Fruit fly (Drosophila melanogaster) whole organism, embryonic: Measurements from ENCODE around the gene Sld5.

ENCODE experiments used
- Antp ChIP-seq: fragments of 200-800 bp; sonication (Bioruptor generic); optimal IDR thresholded peaks from 3 replicates; lab custom pipeline; 2016; ENCODE audit warnings: missing biosample characterization, missing genetic modification characterization
- CG10209 ChIP-seq: fragments of 200-800 bp; sonication (Bioruptor generic); optimal IDR thresholded peaks from 3 replicates; lab custom pipeline; 2017; ENCODE audit warnings: missing biosample characterization, mild to moderate bottlenecking, missing genetic modification characterization, missing genetic modification reagents
- CG10321 ChIP-seq: fragments of 200-800 bp; sonication (Bioruptor generic); IDR thresholded peaks from 2 replicates; pipeline ENCODE4 v1.3.6; 2022; ENCODE audit warnings: missing biosample characterization, missing genetic modification characterization
- CG10366 ChIP-seq: fragments of 200-800 bp; sonication (Bioruptor generic); IDR thresholded peaks from 2 replicates; pipeline ENCODE4 v1.3.6; 2022; ENCODE audit warnings: missing biosample characterization, missing genetic modification characterization
- CG10431 ChIP-seq: fragments of 200-800 bp; sonication (Bioruptor generic); optimal IDR thresholded peaks from 3 replicates; lab custom pipeline; 2018; ENCODE audit warnings: missing biosample characterization, mild to moderate bottlenecking, missing genetic modification characterization
- CG11560 ChIP-seq: fragments of 200-800 bp; sonication (Bioruptor generic); IDR thresholded peaks from 3 replicates; pipeline ENCODE4 v1.3.6; 2022; ENCODE audit warnings: missing biosample characterization, missing genetic modification characterization
- CG12299 ChIP-seq: fragments of 200-800 bp; sonication (Bioruptor generic); optimal IDR thresholded peaks from 2 replicates; lab custom pipeline; 2018; ENCODE audit warnings: missing biosample characterization, mild to moderate bottlenecking, missing genetic modification characterization
- CG12942 ChIP-seq: fragments of 200-800 bp; sonication (Bioruptor generic); optimal IDR thresholded peaks from 3 replicates; lab custom pipeline; 2016; ENCODE audit warnings: missing biosample characterization, missing genetic modification characterization
- CG13424 ChIP-seq: fragments of 200-800 bp; sonication (Bioruptor generic); optimal IDR thresholded peaks from 2 replicates; lab custom pipeline; 2019; ENCODE audit warnings: missing biosample characterization, mild to moderate bottlenecking, missing genetic modification characterization, moderate library complexity
- CG13624 ChIP-seq: fragments of 200-800 bp; sonication (Bioruptor generic); optimal IDR thresholded peaks from 2 replicates; lab custom pipeline; 2016; ENCODE audit warnings: missing biosample characterization, missing genetic modification characterization
- CG17802 ChIP-seq: fragments of 200-800 bp; sonication (Bioruptor generic); optimal IDR thresholded peaks from 2 replicates; lab custom pipeline; 2018; ENCODE audit warnings: missing biosample characterization, mild to moderate bottlenecking, missing genetic modification characterization, moderate library complexity
- CG31224 ChIP-seq: fragments of 200-800 bp; sonication (Bioruptor generic); IDR thresholded peaks from 2 replicates; pipeline ENCODE4 v1.3.6; 2022; ENCODE audit warnings: missing biosample characterization, missing genetic modification characterization
- CG31441 ChIP-seq: fragments of 200-800 bp; sonication (Bioruptor generic); IDR thresholded peaks from 2 replicates; pipeline ENCODE4 v1.3.6; 2022; ENCODE audit warnings: missing biosample characterization, missing genetic modification characterization
- CG34422 ChIP-seq: fragments of 200-800 bp; sonication (Bioruptor generic); IDR thresholded peaks from 3 replicates; pipeline ENCODE4 v1.3.6; 2022; ENCODE audit warnings: missing biosample characterization, missing genetic modification characterization
- CG3726 ChIP-seq: fragments of 200-800 bp; sonication (Bioruptor generic); IDR thresholded peaks from 3 replicates; pipeline ENCODE4, ENCODE4 v1.3.6; 2022; ENCODE audit warnings: missing biosample characterization, missing genetic modification characterization
- CG4707 ChIP-seq: fragments of 200-800 bp; sonication (Bioruptor generic); optimal IDR thresholded peaks from 2 replicates; lab custom pipeline; 2018; ENCODE audit warnings: missing biosample characterization, mild to moderate bottlenecking, missing genetic modification characterization, moderate library complexity
- CG8924 ChIP-seq: fragments of 200-800 bp; optimal IDR thresholded peaks from 3 replicates; lab custom pipeline; 2019; ENCODE audit warnings: missing biosample characterization, mild to moderate bottlenecking, missing genetic modification characterization, moderate library complexity
- CTCF ChIP-seq: fragments of 200-800 bp; sonication (Bioruptor generic); optimal IDR thresholded peaks from 2 replicates; lab custom pipeline; 2017; ENCODE audit warnings: missing biosample characterization, mild to moderate bottlenecking, missing genetic modification characterization, moderate library complexity
- HLH4C ChIP-seq: fragments of 200-800 bp; sonication (Bioruptor generic); IDR thresholded peaks from 3 replicates; pipeline ENCODE4 v1.3.6; 2022; ENCODE audit warnings: missing biosample characterization, missing genetic modification characterization; ENCODE audit not compliant: partially characterized antibody
- HmgZ ChIP-seq: fragments of 200-800 bp; sonication (Bioruptor generic); optimal IDR thresholded peaks from 2 replicates; lab custom pipeline; 2018; ENCODE audit warnings: missing biosample characterization, mild to moderate bottlenecking, missing genetic modification characterization
- Hr78 ChIP-seq, 2 experiments: fragments of 200-800 bp in 1 of 2; fragments of >200 bp in 1 of 2; sonication (Bioruptor generic) in 1 of 2; optimal IDR thresholded peaks; 2 replicates each; lab custom pipeline; 2017 to 2019; ENCODE audit warnings: missing biosample characterization in 2 of 2, missing genetic modification characterization in 2 of 2, mild to moderate bottlenecking in 1 of 2, moderate library complexity in 1 of 2
- Jarid2 ChIP-seq: fragments of 200-800 bp; sonication (Bioruptor generic); optimal IDR thresholded peaks from 3 replicates; lab custom pipeline; 2017; ENCODE audit warnings: mild to moderate bottlenecking, missing biosample characterization, missing genetic modification reagents, missing genetic modification characterization
- Lpt ChIP-seq: fragments of >200 bp; optimal IDR thresholded peaks from 2 replicates; lab custom pipeline; 2018; ENCODE audit warnings: missing biosample characterization, missing genetic modification characterization
- Med ChIP-seq: fragments of 200-800 bp; sonication (Bioruptor generic); peaks from one replicate; lab custom pipeline; 2016; ENCODE audit warnings: missing biosample characterization, missing genetic modification characterization, mild to moderate bottlenecking, inconsistent platforms, moderate library complexity
- Oaz ChIP-seq: fragments of 200-800 bp; sonication (Bioruptor generic); IDR thresholded peaks from 2 replicates; pipeline ENCODE4 v1.3.6; 2022; ENCODE audit warnings: missing biosample characterization, missing genetic modification characterization
- Xbp1 ChIP-seq: fragments of 200-800 bp; sonication (Bioruptor generic); optimal IDR thresholded peaks from 3 replicates; lab custom pipeline; 2016; ENCODE audit warnings: missing biosample characterization, mild to moderate bottlenecking, missing genetic modification characterization
- dimm ChIP-seq: fragments of 200-800 bp; sonication (Bioruptor generic); IDR thresholded peaks from 2 replicates; pipeline ENCODE4 v1.3.6; 2022; ENCODE audit warnings: missing biosample characterization, missing genetic modification characterization
- disco-r ChIP-seq: fragments of 200-800 bp; sonication (Bioruptor generic); optimal IDR thresholded peaks from 2 replicates; lab custom pipeline; 2016; ENCODE audit warnings: missing biosample characterization, missing genetic modification characterization
- dmrt99B ChIP-seq: fragments of 200-800 bp; sonication (Bioruptor generic); optimal IDR thresholded peaks from 2 replicates; lab custom pipeline; 2018; ENCODE audit warnings: missing biosample characterization, mild to moderate bottlenecking, missing genetic modification characterization, moderate library complexity
- gcm ChIP-seq: fragments of 200-800 bp; sonication (Bioruptor generic); optimal IDR thresholded peaks from 2 replicates; lab custom pipeline; 2019; ENCODE audit warnings: missing biosample characterization, mild to moderate bottlenecking, missing genetic modification characterization, moderate library complexity
- gem ChIP-seq: fragments of 200-800 bp; sonication (Bioruptor generic); optimal IDR thresholded peaks from 2 replicates; lab custom pipeline; 2019; ENCODE audit warnings: missing biosample characterization, mild to moderate bottlenecking, missing genetic modification characterization, moderate library complexity
- gfzf ChIP-seq: fragments of 200-800 bp; sonication (Bioruptor generic); optimal IDR thresholded peaks from 2 replicates; lab custom pipeline; 2016; ENCODE audit warnings: missing biosample characterization, mild to moderate bottlenecking, missing genetic modification characterization, moderate library complexity
- insv ChIP-seq, 2 experiments: fragments of 200-800 bp; sonication (Bioruptor generic); optimal IDR thresholded peaks; 3 replicates each; lab custom pipeline; 2016 to 2018; ENCODE audit warnings: missing biosample characterization in 2 of 2, missing genetic modification characterization in 2 of 2
- lab ChIP-seq: fragments of 200-800 bp; sonication (Bioruptor generic); optimal IDR thresholded peaks from 3 replicates; lab custom pipeline; 2017; ENCODE audit warnings: missing biosample characterization, missing genetic modification characterization, mild to moderate bottlenecking, moderate library complexity, missing genetic modification reagents
- lmd ChIP-seq: fragments of 200-800 bp; sonication (Bioruptor generic); IDR thresholded peaks from 2 replicates; pipeline ENCODE4 v1.3.6; 2022; ENCODE audit warnings: missing biosample characterization, missing genetic modification characterization
- lola ChIP-seq, 3 experiments: fragments of >200 bp in 2 of 3; fragments of 200-800 bp in 1 of 3; sonication (Bioruptor generic) in 1 of 3; optimal IDR thresholded peaks; 2 replicates each; lab custom pipeline; 2017 to 2019; ENCODE audit warnings: missing biosample characterization in 3 of 3, missing genetic modification characterization in 3 of 3, mild to moderate bottlenecking in 1 of 3, moderate library complexity in 1 of 3
- nerfin-2 ChIP-seq: fragments of 200-800 bp; sonication (Bioruptor generic); IDR thresholded peaks from 2 replicates; pipeline ENCODE4 v1.3.6; 2022; ENCODE audit warnings: missing biosample characterization, missing genetic modification characterization; ENCODE audit not compliant: partially characterized antibody
- nmo ChIP-seq: fragments of 200-800 bp; sonication (Bioruptor generic); optimal IDR thresholded peaks from 2 replicates; lab custom pipeline; 2018; ENCODE audit warnings: missing biosample characterization, mild to moderate bottlenecking, missing genetic modification characterization, moderate library complexity
- pan ChIP-seq, 4 experiments: fragments of >200 bp in 3 of 4; fragments of 200-800 bp in 1 of 4; sonication (Bioruptor generic) in 1 of 4; optimal IDR thresholded peaks in 3 of 4; IDR thresholded peaks in 1 of 4; 2 replicates each; pipeline versions ENCODE4 v1.3.6 to Lab custom; 2017 to 2022; ENCODE audit warnings: missing biosample characterization in 2 of 4, missing genetic modification characterization in 2 of 4, mixed read lengths in 1 of 4
- prd ChIP-seq, 3 experiments: fragments of >200 bp in 2 of 3; fragments of 200-800 bp in 1 of 3; sonication (Bioruptor generic) in 1 of 3; optimal IDR thresholded peaks in 2 of 3; IDR thresholded peaks in 1 of 3; 2 replicates in 2 of 3; 3 replicates in 1 of 3; pipeline versions ENCODE4 v1.3.6 to Lab custom; 2017 to 2022; ENCODE audit warnings: missing biosample characterization in 1 of 3, missing genetic modification characterization in 1 of 3
- pros ChIP-seq: fragments of 200-800 bp; sonication (Bioruptor generic); optimal IDR thresholded peaks from 3 replicates; lab custom pipeline; 2019; ENCODE audit warnings: missing biosample characterization, mild to moderate bottlenecking, missing genetic modification characterization, moderate library complexity
- pum ChIP-seq: fragments of 200-800 bp; sonication (Bioruptor generic); optimal IDR thresholded peaks from 2 replicates; lab custom pipeline; 2016; ENCODE audit warnings: missing biosample characterization, missing genetic modification characterization
- pzg ChIP-seq: fragments of 200-800 bp; sonication (Bioruptor generic); optimal IDR thresholded peaks from 3 replicates; lab custom pipeline; 2018; ENCODE audit warnings: missing biosample characterization, mild to moderate bottlenecking, missing genetic modification characterization, moderate library complexity
- sens-2 ChIP-seq: fragments of 200-800 bp; sonication (Bioruptor generic); IDR thresholded peaks from 2 replicates; pipeline ENCODE4 v1.3.6; 2022; ENCODE audit warnings: missing biosample characterization, missing genetic modification characterization
- slbo ChIP-seq: fragments of 200-800 bp; sonication (Bioruptor generic); IDR thresholded peaks from 2 replicates; pipeline ENCODE4 v1.3.6; 2022; ENCODE audit warnings: missing biosample characterization, missing genetic modification characterization
- sr ChIP-seq: fragments of 200-800 bp; sonication (Bioruptor generic); IDR thresholded peaks from 3 replicates; pipeline ENCODE4 v1.3.6; 2022; ENCODE audit warnings: missing biosample characterization, missing genetic modification characterization
- tx ChIP-seq: fragments of 200-800 bp; sonication (Bioruptor generic); optimal IDR thresholded peaks from 2 replicates; lab custom pipeline; 2016; ENCODE audit warnings: missing biosample characterization, missing genetic modification characterization

The Sld5 gene

dm6 chr3R:26041417-26042101 is 14.8 kb downstream of the Sld5 start, which contains the start of gene gro (continued):
- TF ChIP-seq nmo: peak; percentile 74
- TF ChIP-seq Jarid2: peak; percentile 35
- no peak for TF ChIP-seq CG3726 (GFP tag; lab: Robert Waterston, UW)
- peak; percentile 97 for TF ChIP-seq pzg (GFP tag; lab: Kevin White, UChicago)
- 0 out of 3 replicates have a peak, but pooled peaks have one; percentile 14 for TF ChIP-seq sr (GFP tag; lab: Robert Waterston, UW)
- TF ChIP-seq CG13624 (GFP tag; lab: Kevin White, UChicago): peak; percentile 87
- peak in 1 of 2 experiments; percentile 72 for TF ChIP-seq insv (GFP tag; optimal IDR thresholded peaks at IDR 0.05; lab: Kevin White, UChicago)
- TF ChIP-seq pan (optimal IDR thresholded peaks at IDR 0.05; lab: Kevin White, UChicago): no peak
- peak in 1 of 2 experiments; percentile 64 for TF ChIP-seq pan (GFP tag; optimal IDR thresholded peaks at IDR 0.05 in 1 of 2, IDR thresholded peaks at IDR 0.05 in 1 of 2)
- TF ChIP-seq CG8924 (tag; lab: Kevin White, UChicago): peak; percentile 67
- peak; percentile 83 for TF ChIP-seq CG34422
- peak; percentile 46 for TF ChIP-seq tx (GFP tag; lab: Kevin White, UChicago)
- TF ChIP-seq dimm (GFP tag; lab: Robert Waterston, UW): 0 out of 2 replicates have a peak, but pooled peaks have one; percentile 25
- TF ChIP-seq disco-r: peak; percentile 68
- TF ChIP-seq dmrt99B (tag; lab: Kevin White, UChicago): peak; percentile 49
- peak; percentile 81 for TF ChIP-seq Xbp1 (GFP tag; lab: Kevin White, UChicago)
- TF ChIP-seq Antp (GFP tag; lab: Kevin White, UChicago): peak; percentile 75
- TF ChIP-seq lab (GFP tag; lab: Kevin White, UChicago): peak; percentile 82
- TF ChIP-seq CG12942: peak; percentile 65
- peak; percentile 86 for TF ChIP-seq slbo (GFP tag; lab: Robert Waterston, UW)
- peak; percentile 15 for TF ChIP-seq CG12299 (tag; lab: Kevin White, UChicago)
- peak; percentile 78 for TF ChIP-seq nerfin-2 (GFP tag; lab: Robert Waterston, UW)
- TF ChIP-seq CG31441 (GFP tag; lab: Robert Waterston, UW): no peak
- TF ChIP-seq sens-2: 0 out of 2 replicates have a peak, but pooled peaks have one; percentile 6
- TF ChIP-seq HLH4C (GFP tag; lab: Robert Waterston, UW): peak; percentile 85
- TF ChIP-seq gem (tag; lab: Kevin White, UChicago): peak; percentile 78
- no peak for TF ChIP-seq Hr78 (GFP tag; optimal IDR thresholded peaks at IDR 0.05; lab: Kevin White, UChicago)
- TF ChIP-seq CG10431 (GFP tag; lab: Kevin White, UChicago): no peak
- peak; percentile 83 for TF ChIP-seq HmgZ (tag; lab: Kevin White, UChicago)
- TF ChIP-seq Med (GFP tag; lab: Kevin White, UChicago): peak; percentile 98
- TF ChIP-seq Oaz (GFP tag; lab: Robert Waterston, UW): peak; percentile 53
- no peak for TF ChIP-seq gcm (GFP tag; lab: Kevin White, UChicago)
- no peak for TF ChIP-seq Lpt (GFP tag; lab: Kevin White, UChicago)
- peak; percentile 21 for TF ChIP-seq CTCF (GFP tag; lab: Kevin White, UChicago)
- no peak for TF ChIP-seq CG4707 (GFP tag; lab: Kevin White, UChicago)
- TF ChIP-seq lola (GFP tag; optimal IDR thresholded peaks at IDR 0.05; lab: Kevin White, UChicago): peak in 1 of 3 experiments; percentile 15
- TF ChIP-seq pros: no peak
- TF ChIP-seq CG13424 (tag; lab: Kevin White, UChicago): peak; percentile 65
- peak; percentile 53 for TF ChIP-seq CG17802 (tag; lab: Kevin White, UChicago)
- TF ChIP-seq prd (optimal IDR thresholded peaks at IDR 0.05; lab: Kevin White, UChicago): no peak
- peak; percentile 66; the same call in 2 of the 3 replicates for TF ChIP-seq prd (GFP tag; IDR thresholded peaks at IDR 0.05; lab: Robert Waterston, UW)
- peak; percentile 61 for TF ChIP-seq pum (GFP tag; lab: Kevin White, UChicago)
- TF ChIP-seq CG11560 (tag; lab: Robert Waterston, UW): peak; percentile 65; the same call in 2 of the 3 replicates
- TF ChIP-seq gfzf (GFP tag; lab: Kevin White, UChicago): peak; percentile 40
- peak; percentile 62 for TF ChIP-seq CG10366 (GFP tag; lab: Robert Waterston, UW)
- TF ChIP-seq CG31224 (GFP tag; lab: Robert Waterston, UW): no peak
- no peak for TF ChIP-seq CG10321 (GFP tag; lab: Robert Waterston, UW)
- TF ChIP-seq lmd (GFP tag; lab: Robert Waterston, UW): peak; percentile 44; the same call in 1 of the 2 replicates
- peak; percentile 52 for TF ChIP-seq CG10209 (GFP tag; lab: Kevin White, UChicago)
